Fruit fly (Drosophila melanogaster) whole organism, embryonic: ENCODE results near the gene CG42693.
A peak's percentile ranks its signal among the peaks of the same experiment; 100 is the strongest.

Experiments used
- Adf1 ChIP-seq: fragments of 200-800 bp; sonication (Bioruptor generic); IDR thresholded peaks from 2 replicates; pipeline ENCODE4 v1.3.6; 2022; ENCODE audit warnings: missing biosample characterization, missing genetic modification characterization
- B-H2 ChIP-seq: fragments of 200-800 bp; sonication (Bioruptor generic); optimal IDR thresholded peaks from 2 replicates; lab custom pipeline; 2018; ENCODE audit warnings: missing biosample characterization, mild to moderate bottlenecking, missing genetic modification characterization
- CG10321 ChIP-seq: fragments of 200-800 bp; sonication (Bioruptor generic); IDR thresholded peaks from 2 replicates; pipeline ENCODE4 v1.3.6; 2022; ENCODE audit warnings: missing biosample characterization, missing genetic modification characterization
- CG10431 ChIP-seq: fragments of 200-800 bp; sonication (Bioruptor generic); optimal IDR thresholded peaks from 3 replicates; lab custom pipeline; 2018; ENCODE audit warnings: missing biosample characterization, mild to moderate bottlenecking, missing genetic modification characterization
- CG11398 ChIP-seq: fragments of 200-800 bp; sonication (Bioruptor generic); optimal IDR thresholded peaks from 2 replicates; lab custom pipeline; 2016; ENCODE audit warnings: missing biosample characterization, missing genetic modification characterization
- CG11560 ChIP-seq: fragments of 200-800 bp; sonication (Bioruptor generic); IDR thresholded peaks from 3 replicates; pipeline ENCODE4 v1.3.6; 2022; ENCODE audit warnings: missing biosample characterization, missing genetic modification characterization
- CG12236 ChIP-seq: fragments of 200-800 bp; sonication (Bioruptor generic); optimal IDR thresholded peaks from 2 replicates; lab custom pipeline; 2016; ENCODE audit warnings: missing biosample characterization, missing genetic modification characterization
- CG17361 ChIP-seq: fragments of 200-800 bp; sonication (Bioruptor generic); IDR thresholded peaks from 3 replicates; pipeline ENCODE4 v1.3.6; 2022; ENCODE audit warnings: missing biosample characterization, missing genetic modification characterization
- CG17612 ChIP-seq: fragments of 200-800 bp; sonication (Bioruptor generic); IDR thresholded peaks from 2 replicates; pipeline ENCODE4 v1.3.6; 2022; ENCODE audit warnings: missing biosample characterization, missing genetic modification characterization
- CG3847 ChIP-seq: fragments of 200-800 bp; sonication (Bioruptor generic); IDR thresholded peaks from 2 replicates; pipeline ENCODE4 v1.3.6; 2022; ENCODE audit warnings: missing biosample characterization, missing genetic modification characterization
- CG4730 ChIP-seq: fragments of 200-800 bp; sonication (Bioruptor generic); IDR thresholded peaks from 2 replicates; pipeline ENCODE4 v1.3.6; 2022; ENCODE audit warnings: missing biosample characterization, missing genetic modification characterization
- CG6175 ChIP-seq: fragments of 200-800 bp; sonication (Bioruptor generic); IDR thresholded peaks from 3 replicates; pipeline ENCODE4 v1.3.6; 2022; ENCODE audit warnings: missing biosample characterization, missing genetic modification characterization
- CG6254 ChIP-seq: fragments of 200-800 bp; sonication (Bioruptor generic); optimal IDR thresholded peaks from 3 replicates; lab custom pipeline; 2017; ENCODE audit warnings: mild to moderate bottlenecking, missing biosample characterization, missing genetic modification reagents, missing genetic modification characterization
- CG6791 ChIP-seq: fragments of 200-800 bp; sonication (Bioruptor generic); IDR thresholded peaks from 3 replicates; pipeline ENCODE4 v1.3.6; 2022; ENCODE audit warnings: missing biosample characterization, missing genetic modification characterization; ENCODE audit not compliant: partially characterized antibody
- CG6813 ChIP-seq: fragments of 200-800 bp; sonication (Bioruptor generic); optimal IDR thresholded peaks from 2 replicates; lab custom pipeline; 2017; ENCODE audit warnings: missing biosample characterization, missing genetic modification characterization, mild to moderate bottlenecking, moderate library complexity, missing genetic modification reagents
- CG7786 ChIP-seq: fragments of 200-800 bp; sonication (Bioruptor generic); optimal IDR thresholded peaks from 2 replicates; lab custom pipeline; 2016; ENCODE audit warnings: missing biosample characterization, missing genetic modification characterization
- CG7839 ChIP-seq: fragments of 200-800 bp; sonication (Bioruptor generic); optimal IDR thresholded peaks from 3 replicates; lab custom pipeline; 2018; ENCODE audit warnings: missing biosample characterization, mild to moderate bottlenecking, missing genetic modification characterization, moderate library complexity
- CkIIα-i1 ChIP-seq: fragments of 200-800 bp; sonication (Bioruptor generic); IDR thresholded peaks from 2 replicates; pipeline ENCODE4 v1.3.6; 2022; ENCODE audit warnings: missing biosample characterization, missing genetic modification characterization
- Elba2 ChIP-seq: fragments of 200-800 bp; sonication (Bioruptor generic); optimal IDR thresholded peaks from 3 replicates; lab custom pipeline; 2016; ENCODE audit warnings: missing biosample characterization, missing genetic modification characterization
- Fer1 ChIP-seq: fragments of 200-800 bp; sonication (Bioruptor generic); optimal IDR thresholded peaks from 2 replicates; lab custom pipeline; 2017; ENCODE audit warnings: missing biosample characterization, mild to moderate bottlenecking, missing genetic modification characterization
- Fer2 ChIP-seq: fragments of 200-800 bp; sonication (Bioruptor generic); optimal IDR thresholded peaks from 2 replicates; lab custom pipeline; 2018; ENCODE audit warnings: missing biosample characterization, mild to moderate bottlenecking, missing genetic modification characterization, moderate library complexity
- H2.0 ChIP-seq: fragments of 200-800 bp; sonication (Bioruptor generic); IDR thresholded peaks from 2 replicates; pipeline ENCODE4 v1.3.6; 2022; ENCODE audit warnings: missing biosample characterization, missing genetic modification characterization
- HLHmδ ChIP-seq: fragments of 200-800 bp; sonication (Bioruptor generic); optimal IDR thresholded peaks from 2 replicates; lab custom pipeline; 2018; ENCODE audit warnings: missing biosample characterization, mild to moderate bottlenecking, missing genetic modification characterization, moderate library complexity
- Hr78 ChIP-seq, 2 experiments: fragments of 200-800 bp in 1 of 2; fragments of >200 bp in 1 of 2; sonication (Bioruptor generic) in 1 of 2; optimal IDR thresholded peaks; 2 replicates each; lab custom pipeline; 2017 to 2019; ENCODE audit warnings: missing biosample characterization in 2 of 2, missing genetic modification characterization in 2 of 2, mild to moderate bottlenecking in 1 of 2, moderate library complexity in 1 of 2
- NC2α ChIP-seq: fragments of 200-800 bp; sonication (Bioruptor generic); optimal IDR thresholded peaks from 2 replicates; lab custom pipeline; 2016; ENCODE audit warnings: missing biosample characterization, missing genetic modification characterization
- Nf-YA ChIP-seq: fragments of 200-800 bp; sonication (Bioruptor generic); IDR thresholded peaks from 2 replicates; pipeline ENCODE4 v1.3.6; 2022; ENCODE audit warnings: missing biosample characterization, missing genetic modification characterization
- Six4 ChIP-seq: fragments of 200-800 bp; sonication (Bioruptor generic); optimal IDR thresholded peaks from 2 replicates; lab custom pipeline; 2016; ENCODE audit warnings: missing biosample characterization, missing genetic modification characterization
- Ssrp ChIP-seq: fragments of 200-800 bp; sonication (Bioruptor generic); optimal IDR thresholded peaks from 2 replicates; lab custom pipeline; 2018; ENCODE audit warnings: missing biosample characterization, mild to moderate bottlenecking, missing genetic modification characterization, moderate library complexity
- bab2 ChIP-seq: fragments of 200-800 bp; sonication (Bioruptor generic); optimal IDR thresholded peaks from 2 replicates; lab custom pipeline; 2016; ENCODE audit warnings: missing biosample characterization, missing genetic modification characterization
- bcd ChIP-seq: fragments of 200-800 bp; sonication (Bioruptor generic); optimal IDR thresholded peaks from 2 replicates; lab custom pipeline; 2017; ENCODE audit warnings: missing biosample characterization, mild to moderate bottlenecking, missing genetic modification characterization
- bigmax ChIP-seq: fragments of 200-800 bp; sonication (Bioruptor generic); optimal IDR thresholded peaks from 2 replicates; lab custom pipeline; 2018; ENCODE audit warnings: missing biosample characterization, mild to moderate bottlenecking, missing genetic modification characterization
- bsh ChIP-seq, 2 experiments: fragments of 200-800 bp; sonication (Bioruptor generic); optimal IDR thresholded peaks; 2 replicates each; lab custom pipeline; 2017 to 2018; ENCODE audit warnings: mild to moderate bottlenecking in 2 of 2, missing biosample characterization in 2 of 2, missing genetic modification characterization in 2 of 2, moderate library complexity in 1 of 2
- cad ChIP-seq: fragments of >200 bp; optimal IDR thresholded peaks from 2 replicates; lab custom pipeline; 2017; ENCODE audit warnings: missing biosample characterization, missing genetic modification characterization
- chm ChIP-seq: fragments of 200-800 bp; sonication (Bioruptor generic); IDR thresholded peaks from 2 replicates; pipeline ENCODE4 v1.3.6; 2022; ENCODE audit warnings: missing biosample characterization, missing genetic modification characterization
- corto ChIP-seq: fragments of 200-800 bp; sonication (Bioruptor generic); optimal IDR thresholded peaks from 2 replicates; lab custom pipeline; 2016; ENCODE audit warnings: missing biosample characterization, mild to moderate bottlenecking, missing genetic modification characterization, moderate library complexity
- crc ChIP-seq: fragments of 200-800 bp; sonication (Bioruptor generic); optimal IDR thresholded peaks from 2 replicates; lab custom pipeline; 2016; ENCODE audit warnings: missing biosample characterization, missing genetic modification characterization
- dati ChIP-seq: fragments of 200-800 bp; sonication (Bioruptor generic); IDR thresholded peaks from 2 replicates; pipeline ENCODE4 v1.3.6; 2022; ENCODE audit warnings: missing biosample characterization, missing genetic modification characterization
- dm ChIP-seq: fragments of 200-800 bp; sonication (Bioruptor generic); optimal IDR thresholded peaks from 3 replicates; lab custom pipeline; 2016; ENCODE audit warnings: missing biosample characterization, missing genetic modification characterization
- esg ChIP-seq: fragments of 200-800 bp; sonication (Bioruptor generic); conservative IDR thresholded peaks from 2 replicates; pipeline ENCODE4 v1.3.6; 2022; ENCODE audit warnings: missing biosample characterization, missing genetic modification characterization
- grn ChIP-seq: fragments of 200-800 bp; sonication (Bioruptor generic); optimal IDR thresholded peaks from 3 replicates; lab custom pipeline; 2017; ENCODE audit warnings: missing biosample characterization, missing genetic modification characterization
- gro ChIP-seq: fragments of 200-800 bp; sonication (Bioruptor generic); optimal IDR thresholded peaks from 2 replicates; lab custom pipeline; 2016; ENCODE audit warnings: missing biosample characterization, missing genetic modification characterization
- her ChIP-seq: fragments of 200-800 bp; sonication (Bioruptor generic); optimal IDR thresholded peaks from 2 replicates; lab custom pipeline; 2016; ENCODE audit warnings: missing biosample characterization, missing genetic modification characterization
- ken ChIP-seq: fragments of 200-800 bp; sonication (Bioruptor generic); IDR thresholded peaks from 3 replicates; pipeline ENCODE4 v1.3.6; 2022; ENCODE audit warnings: missing biosample characterization, missing genetic modification characterization
- odd ChIP-seq: fragments of 200-800 bp; sonication (Bioruptor generic); optimal IDR thresholded peaks from 2 replicates; lab custom pipeline; 2017; ENCODE audit warnings: missing biosample characterization, mild to moderate bottlenecking, missing genetic modification characterization
- pfk ChIP-seq: fragments of 200-800 bp; sonication (Bioruptor generic); optimal IDR thresholded peaks from 2 replicates; lab custom pipeline; 2018; ENCODE audit warnings: missing biosample characterization, mild to moderate bottlenecking, missing genetic modification characterization, moderate library complexity
- salm ChIP-seq: fragments of 200-800 bp; sonication (Bioruptor generic); optimal IDR thresholded peaks from 2 replicates; lab custom pipeline; 2018; ENCODE audit warnings: missing biosample characterization, mild to moderate bottlenecking, missing genetic modification characterization
- sd ChIP-seq: fragments of 200-800 bp; sonication (Bioruptor generic); optimal IDR thresholded peaks from 3 replicates; lab custom pipeline; 2018; ENCODE audit warnings: missing biosample characterization, mild to moderate bottlenecking, missing genetic modification characterization, moderate library complexity
- seq ChIP-seq: fragments of 200-800 bp; sonication (Bioruptor generic); IDR thresholded peaks from 2 replicates; pipeline ENCODE4 v1.3.6; 2022; ENCODE audit warnings: missing biosample characterization, missing genetic modification characterization
- sima ChIP-seq: fragments of 200-800 bp; sonication (Bioruptor generic); optimal IDR thresholded peaks from 2 replicates; lab custom pipeline; 2016; ENCODE audit warnings: missing biosample characterization, missing genetic modification characterization
- stwl ChIP-seq: fragments of 200-800 bp; sonication (Bioruptor generic); optimal IDR thresholded peaks from 3 replicates; lab custom pipeline; 2018; ENCODE audit warnings: missing biosample characterization, mild to moderate bottlenecking, missing genetic modification characterization, moderate library complexity
- trh ChIP-seq: fragments of 200-800 bp; sonication (Bioruptor generic); optimal IDR thresholded peaks from 2 replicates; lab custom pipeline; 2016; ENCODE audit warnings: missing biosample characterization, missing genetic modification characterization
- usp ChIP-seq: fragments of >200 bp; optimal IDR thresholded peaks from 2 replicates; lab custom pipeline; 2017; ENCODE audit warnings: missing biosample characterization, missing genetic modification characterization
- vfl ChIP-seq: fragments of 200-800 bp; sonication (Bioruptor generic); optimal IDR thresholded peaks from 2 replicates; lab custom pipeline; 2016; ENCODE audit warnings: missing biosample characterization, missing genetic modification characterization

CG42693 gene

dm6 chr3R:31721958-31722357 lies 13.8 kb upstream of the CG42693 start (continued):
- no peak for TF ChIP-seq Six4
- TF ChIP-seq corto (GFP tag; lab: Kevin White, UChicago), result no peak
- TF ChIP-seq Hr78 (GFP tag; optimal IDR thresholded peaks at IDR 0.05; lab: Kevin White, UChicago), result no peak
- TF ChIP-seq bcd (GFP tag; lab: Kevin White, UChicago), result no peak
- no peak for TF ChIP-seq chm
- TF ChIP-seq CG17612 (GFP tag; lab: Robert Waterston, UW), result no peak
- no peak for TF ChIP-seq crc
- TF ChIP-seq CG7786 (GFP tag; lab: Kevin White, UChicago), result no peak
- no peak for TF ChIP-seq NC2α (GFP tag; lab: Kevin White, UChicago)
- no peak for TF ChIP-seq dm (GFP tag; lab: Kevin White, UChicago)
- no peak for TF ChIP-seq usp (GFP tag; lab: Kevin White, UChicago)
- no peak for TF ChIP-seq vfl
- no peak for TF ChIP-seq odd (GFP tag; lab: Kevin White, UChicago)
- no peak for TF ChIP-seq Nf-YA (GFP tag; lab: Robert Waterston, UW)
- TF ChIP-seq pfk (GFP tag; lab: Kevin White, UChicago), result no peak
- no peak for TF ChIP-seq her (GFP tag; lab: Kevin White, UChicago)
- no peak for TF ChIP-seq dati
- no peak for TF ChIP-seq Elba2 (GFP tag; lab: Kevin White, UChicago)
- no peak for TF ChIP-seq ken (GFP tag; lab: Robert Waterston, UW)
- TF ChIP-seq Adf1 (GFP tag; lab: Robert Waterston, UW), result peak; percentile 44; the same call in 1 of the 2 replicates
- no peak for TF ChIP-seq bsh (GFP tag; optimal IDR thresholded peaks at IDR 0.05; lab: Kevin White, UChicago)
- no peak for TF ChIP-seq sima (GFP tag; lab: Kevin White, UChicago)
- TF ChIP-seq CG17361 (GFP tag; lab: Robert Waterston, UW), result no peak
- TF ChIP-seq salm (tag; lab: Kevin White, UChicago), result no peak
- TF ChIP-seq seq (GFP tag; lab: Robert Waterston, UW), result no peak; the same call in 1 of the 2 replicates
- TF ChIP-seq B-H2, result peak; percentile 58
- no peak for TF ChIP-seq CG11560 (tag; lab: Robert Waterston, UW)
- no peak for TF ChIP-seq CG3847 (GFP tag; lab: Robert Waterston, UW)
- TF ChIP-seq CG6254 (GFP tag; lab: Kevin White, UChicago), result no peak
- TF ChIP-seq Fer2 (tag; lab: Kevin White, UChicago), result no peak
- TF ChIP-seq CG6791, result no peak
- no peak for TF ChIP-seq Ssrp
- TF ChIP-seq CG6813 (GFP tag; lab: Kevin White, UChicago), result no peak
- no peak for TF ChIP-seq H2.0 (GFP tag; lab: Robert Waterston, UW)
- no peak for TF ChIP-seq bab2
- peak; percentile 28 for TF ChIP-seq CG10431 (GFP tag; lab: Kevin White, UChicago)
- no peak for TF ChIP-seq gro (GFP tag; lab: Kevin White, UChicago)
- TF ChIP-seq CG4730 (GFP tag; lab: Robert Waterston, UW), result no peak
- no peak for TF ChIP-seq CG12236
- TF ChIP-seq CkIIα-i1 (GFP tag; lab: Robert Waterston, UW), result no peak
- TF ChIP-seq cad (GFP tag; lab: Kevin White, UChicago), result no peak
- TF ChIP-seq bigmax (GFP tag; lab: Kevin White, UChicago), result no peak
- no peak for TF ChIP-seq CG11398 (GFP tag; lab: Kevin White, UChicago)
- TF ChIP-seq grn (GFP tag; lab: Kevin White, UChicago), result no peak
- TF ChIP-seq HLHmδ, result no peak
- no peak for TF ChIP-seq trh (GFP tag; lab: Kevin White, UChicago)
- TF ChIP-seq esg (GFP tag; lab: Robert Waterston, UW), result no peak
- peak; percentile 53 for TF ChIP-seq Fer1 (GFP tag; lab: Kevin White, UChicago)
- TF ChIP-seq CG7839, result no peak
- no peak for TF ChIP-seq CG6175 (GFP tag; lab: Robert Waterston, UW)
- no peak for TF ChIP-seq CG10321 (GFP tag; lab: Robert Waterston, UW)
- TF ChIP-seq stwl (tag; lab: Kevin White, UChicago), result no peak
- peak; percentile 54 for TF ChIP-seq sd (tag; lab: Kevin White, UChicago)
